Fruit fly (Drosophila melanogaster) whole organism, embryonic: ENCODE measurements around the gene mop.

Experiments used
- BtbVII ChIP-seq: fragments of 200-800 bp; sonication (Bioruptor generic); optimal IDR thresholded peaks from 3 replicates; lab custom pipeline; 2017; ENCODE audit warnings: missing biosample characterization, mild to moderate bottlenecking, missing genetic modification characterization
- CG11695 ChIP-seq: fragments of 200-800 bp; sonication (Bioruptor generic); IDR thresholded peaks from 3 replicates; pipeline ENCODE4 v1.3.6; 2022; ENCODE audit warnings: missing biosample characterization, missing genetic modification characterization
- CG13287 ChIP-seq: fragments of 200-800 bp; sonication (Bioruptor generic); IDR thresholded peaks from 2 replicates; pipeline ENCODE4 v1.3.6; 2022; ENCODE audit warnings: missing biosample characterization, missing genetic modification characterization; ENCODE audit not compliant: partially characterized antibody
- CG13624 ChIP-seq: fragments of 200-800 bp; sonication (Bioruptor generic); optimal IDR thresholded peaks from 2 replicates; lab custom pipeline; 2016; ENCODE audit warnings: missing biosample characterization, missing genetic modification characterization
- CG15514 ChIP-seq: fragments of 200-800 bp; sonication (Bioruptor generic); optimal IDR thresholded peaks from 3 replicates; lab custom pipeline; 2017; ENCODE audit warnings: missing biosample characterization, missing genetic modification characterization, mild to moderate bottlenecking, moderate library complexity, missing genetic modification reagents
- CG17359 ChIP-seq: fragments of 200-800 bp; sonication (Bioruptor generic); optimal IDR thresholded peaks from 3 replicates; lab custom pipeline; 2018; ENCODE audit warnings: missing biosample characterization, mild to moderate bottlenecking, missing genetic modification characterization, moderate library complexity
- CG17385 ChIP-seq: fragments of 200-800 bp; sonication (Bioruptor generic); optimal IDR thresholded peaks from 3 replicates; lab custom pipeline; 2018; ENCODE audit warnings: missing biosample characterization, mild to moderate bottlenecking, missing genetic modification characterization
- CG1832 ChIP-seq: fragments of 200-800 bp; sonication (Bioruptor generic); optimal IDR thresholded peaks from 2 replicates; lab custom pipeline; 2017; ENCODE audit warnings: missing biosample characterization, mild to moderate bottlenecking, missing genetic modification characterization, inconsistent platforms
- CG18619 ChIP-seq: fragments of 200-800 bp; sonication (Bioruptor generic); optimal IDR thresholded peaks from 3 replicates; lab custom pipeline; 2017; ENCODE audit warnings: missing biosample characterization, mild to moderate bottlenecking, missing genetic modification characterization
- CG3163 ChIP-seq: fragments of 200-800 bp; sonication (Bioruptor generic); optimal IDR thresholded peaks from 3 replicates; lab custom pipeline; 2016; ENCODE audit warnings: missing biosample characterization, missing genetic modification characterization
- CG33213 ChIP-seq: fragments of 200-800 bp; sonication (Bioruptor generic); optimal IDR thresholded peaks from 3 replicates; lab custom pipeline; 2016; ENCODE audit warnings: missing biosample characterization, missing genetic modification characterization
- CG5180 ChIP-seq: fragments of 200-800 bp; sonication (Bioruptor generic); optimal IDR thresholded peaks from 3 replicates; lab custom pipeline; 2017; ENCODE audit warnings: missing biosample characterization, missing genetic modification characterization, mild to moderate bottlenecking, moderate library complexity, missing genetic modification reagents
- CG6765 ChIP-seq: fragments of 200-800 bp; sonication (Bioruptor generic); optimal IDR thresholded peaks from 3 replicates; lab custom pipeline; 2017; ENCODE audit warnings: missing biosample characterization, mild to moderate bottlenecking, missing genetic modification characterization
- CG6791 ChIP-seq: fragments of 200-800 bp; sonication (Bioruptor generic); IDR thresholded peaks from 3 replicates; pipeline ENCODE4 v1.3.6; 2022; ENCODE audit warnings: missing biosample characterization, missing genetic modification characterization; ENCODE audit not compliant: partially characterized antibody
- D ChIP-seq, 2 experiments: fragments of 200-800 bp in 1 of 2; fragments of >200 bp in 1 of 2; sonication (Bioruptor generic) in 1 of 2; optimal IDR thresholded peaks; 2 replicates in 1 of 2; 3 replicates in 1 of 2; lab custom pipeline; 2017; ENCODE audit warnings: mild to moderate bottlenecking in 1 of 2, missing biosample characterization in 1 of 2, missing genetic modification characterization in 1 of 2, missing genetic modification reagents in 1 of 2
- Doc3 ChIP-seq: fragments of 200-800 bp; sonication (Bioruptor generic); IDR thresholded peaks from 3 replicates; pipeline ENCODE4 v1.3.6; 2022; ENCODE audit warnings: missing biosample characterization, missing genetic modification characterization; ENCODE audit not compliant: partially characterized antibody
- Fer1 ChIP-seq: fragments of 200-800 bp; sonication (Bioruptor generic); optimal IDR thresholded peaks from 2 replicates; lab custom pipeline; 2017; ENCODE audit warnings: missing biosample characterization, mild to moderate bottlenecking, missing genetic modification characterization
- GATAe ChIP-seq: fragments of 200-800 bp; sonication (Bioruptor generic); conservative IDR thresholded peaks from 2 replicates; pipeline ENCODE4 v1.3.6; 2022; ENCODE audit warnings: missing biosample characterization, missing genetic modification characterization
- HLH4C ChIP-seq: fragments of 200-800 bp; sonication (Bioruptor generic); IDR thresholded peaks from 3 replicates; pipeline ENCODE4 v1.3.6; 2022; ENCODE audit warnings: missing biosample characterization, missing genetic modification characterization; ENCODE audit not compliant: partially characterized antibody
- HLHmδ ChIP-seq: fragments of 200-800 bp; sonication (Bioruptor generic); optimal IDR thresholded peaks from 2 replicates; lab custom pipeline; 2018; ENCODE audit warnings: missing biosample characterization, mild to moderate bottlenecking, missing genetic modification characterization, moderate library complexity
- Hand ChIP-seq: fragments of 200-800 bp; sonication (Bioruptor generic); optimal IDR thresholded peaks from 2 replicates; lab custom pipeline; 2017; ENCODE audit warnings: mild to moderate bottlenecking, missing biosample characterization, missing genetic modification reagents, missing genetic modification characterization
- Hr39 ChIP-seq: fragments of >200 bp; optimal IDR thresholded peaks from 2 replicates; lab custom pipeline; 2017
- Hr78 ChIP-seq, 2 experiments: fragments of 200-800 bp in 1 of 2; fragments of >200 bp in 1 of 2; sonication (Bioruptor generic) in 1 of 2; optimal IDR thresholded peaks; 2 replicates each; lab custom pipeline; 2017 to 2019; ENCODE audit warnings: missing biosample characterization in 2 of 2, missing genetic modification characterization in 2 of 2, mild to moderate bottlenecking in 1 of 2, moderate library complexity in 1 of 2
- Kr ChIP-seq: fragments of 200-800 bp; sonication (Bioruptor generic); optimal IDR thresholded peaks from 2 replicates; lab custom pipeline; 2017; ENCODE audit warnings: missing biosample characterization, mild to moderate bottlenecking, missing genetic modification characterization
- Med ChIP-seq: fragments of 200-800 bp; sonication (Bioruptor generic); peaks from one replicate; lab custom pipeline; 2016; ENCODE audit warnings: missing biosample characterization, missing genetic modification characterization, mild to moderate bottlenecking, inconsistent platforms, moderate library complexity
- Myb ChIP-seq: fragments of 200-800 bp; sonication (Bioruptor generic); optimal IDR thresholded peaks from 2 replicates; lab custom pipeline; 2016; ENCODE audit warnings: missing biosample characterization, missing genetic modification characterization
- NfI ChIP-seq: fragments of 200-800 bp; sonication (Bioruptor generic); optimal IDR thresholded peaks from 3 replicates; lab custom pipeline; 2018; ENCODE audit warnings: missing biosample characterization, mild to moderate bottlenecking, missing genetic modification characterization, moderate library complexity
- ac ChIP-seq: fragments of 200-800 bp; sonication (Bioruptor generic); optimal IDR thresholded peaks from 3 replicates; lab custom pipeline; 2017; ENCODE audit warnings: missing biosample characterization, mild to moderate bottlenecking, missing genetic modification characterization
- cg ChIP-seq: fragments of 200-800 bp; sonication (Bioruptor generic); optimal IDR thresholded peaks from 3 replicates; lab custom pipeline; 2019; ENCODE audit warnings: missing biosample characterization, mild to moderate bottlenecking, missing genetic modification characterization, moderate library complexity
- chif ChIP-seq, 2 experiments: fragments of 200-800 bp; sonication (Bioruptor generic); optimal IDR thresholded peaks; 3 replicates each; lab custom pipeline; 2016; ENCODE audit warnings: missing biosample characterization in 2 of 2, missing genetic modification characterization in 2 of 2
- chn ChIP-seq: fragments of 200-800 bp; sonication (Bioruptor generic); optimal IDR thresholded peaks from 2 replicates; lab custom pipeline; 2016; ENCODE audit warnings: missing biosample characterization, missing genetic modification characterization
- ci ChIP-seq: fragments of 200-800 bp; sonication (Bioruptor generic); IDR thresholded peaks from 3 replicates; pipeline ENCODE4 v1.3.6; 2022; ENCODE audit warnings: missing biosample characterization, missing genetic modification characterization
- crp ChIP-seq, 2 experiments: fragments of 200-800 bp; sonication (Bioruptor generic); optimal IDR thresholded peaks; 2 replicates in 1 of 2; 3 replicates in 1 of 2; lab custom pipeline; 2017; ENCODE audit warnings: missing biosample characterization in 2 of 2, missing genetic modification characterization in 2 of 2, mild to moderate bottlenecking in 1 of 2, moderate library complexity in 1 of 2
- fru ChIP-seq: fragments of >200 bp; optimal IDR thresholded peaks from 2 replicates; lab custom pipeline; 2017
- gcm2 ChIP-seq: fragments of 200-800 bp; sonication (Bioruptor generic); optimal IDR thresholded peaks from 2 replicates; lab custom pipeline; 2016; ENCODE audit warnings: missing biosample characterization, missing genetic modification characterization
- insv ChIP-seq, 2 experiments: fragments of 200-800 bp; sonication (Bioruptor generic); optimal IDR thresholded peaks; 3 replicates each; lab custom pipeline; 2016 to 2018; ENCODE audit warnings: missing biosample characterization in 2 of 2, missing genetic modification characterization in 2 of 2
- lbe ChIP-seq: fragments of 200-800 bp; sonication (Bioruptor generic); optimal IDR thresholded peaks from 2 replicates; lab custom pipeline; 2016; ENCODE audit warnings: missing biosample characterization, mild to moderate bottlenecking, missing genetic modification characterization
- nerfin-1 ChIP-seq: fragments of 200-800 bp; sonication (Bioruptor generic); optimal IDR thresholded peaks from 3 replicates; lab custom pipeline; 2019; ENCODE audit warnings: missing biosample characterization, mild to moderate bottlenecking, missing genetic modification characterization, moderate library complexity
- scrt ChIP-seq: fragments of 200-800 bp; sonication (Bioruptor generic); optimal IDR thresholded peaks from 2 replicates; lab custom pipeline; 2018; ENCODE audit warnings: missing biosample characterization, mild to moderate bottlenecking, missing genetic modification characterization, moderate library complexity
- sqz ChIP-seq: fragments of 200-800 bp; sonication (Bioruptor generic); optimal IDR thresholded peaks from 3 replicates; lab custom pipeline; 2018; ENCODE audit warnings: missing biosample characterization, mild to moderate bottlenecking, missing genetic modification characterization
- tup ChIP-seq: fragments of 200-800 bp; sonication (Bioruptor generic); optimal IDR thresholded peaks from 2 replicates; lab custom pipeline; 2016; ENCODE audit warnings: missing biosample characterization, mild to moderate bottlenecking, missing genetic modification characterization, moderate library complexity
- twi ChIP-seq: fragments of 200-800 bp; optimal IDR thresholded peaks from 2 replicates; lab custom pipeline; 2019; ENCODE audit warnings: missing biosample characterization, mild to moderate bottlenecking, missing genetic modification characterization, moderate library complexity
- unc-4 ChIP-seq: fragments of 200-800 bp; sonication (Bioruptor generic); IDR thresholded peaks from 2 replicates; pipeline ENCODE4 v1.3.6; 2022; ENCODE audit warnings: missing biosample characterization, missing genetic modification characterization; ENCODE audit not compliant: partially characterized antibody
- unpg ChIP-seq: fragments of 200-800 bp; sonication (Bioruptor generic); optimal IDR thresholded peaks from 3 replicates; lab custom pipeline; 2018; ENCODE audit warnings: missing biosample characterization, mild to moderate bottlenecking, missing genetic modification characterization, moderate library complexity
- z ChIP-seq: fragments of 200-800 bp; sonication (Bioruptor generic); IDR thresholded peaks from 3 replicates; pipeline ENCODE4 v1.3.6; 2022; ENCODE audit warnings: missing biosample characterization, missing genetic modification characterization

The mop gene

DNA sequence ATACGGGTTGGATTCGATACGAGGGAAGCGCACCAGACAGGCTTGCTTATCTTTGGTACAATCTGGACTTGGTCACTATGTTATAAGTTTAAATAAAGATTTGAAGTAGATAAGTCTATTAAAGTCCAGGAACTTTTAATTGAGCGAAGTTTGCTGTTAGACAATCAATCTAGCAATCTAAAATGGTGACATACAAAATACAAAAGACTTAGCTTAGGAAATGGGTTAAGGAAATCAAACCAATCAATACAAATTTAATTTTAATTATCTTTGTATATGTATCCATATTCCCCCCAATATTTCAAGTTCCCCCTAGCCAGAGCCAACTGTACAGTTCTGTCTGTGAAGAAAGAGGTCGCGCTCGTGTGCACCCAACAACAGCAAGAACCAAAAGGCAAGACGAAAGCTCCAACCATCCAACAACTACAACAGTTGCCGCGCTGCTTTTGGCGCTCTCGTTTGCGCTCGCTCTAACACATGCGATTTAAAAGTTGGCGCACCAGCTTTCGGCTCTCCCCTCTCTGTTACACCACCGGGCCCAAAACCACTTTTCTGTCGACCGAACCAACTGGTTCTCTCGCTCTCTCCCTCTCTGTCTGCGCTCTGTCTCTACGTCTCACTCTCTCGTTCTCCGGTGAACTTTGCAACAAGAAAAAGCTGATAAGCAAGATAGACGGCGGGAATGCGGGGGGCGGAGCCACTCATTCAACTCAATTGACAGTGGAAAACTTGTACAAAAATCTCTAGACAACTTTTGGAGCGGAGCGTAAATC is 19.8 kb downstream of the mop start (continued):
- TF ChIP-seq unpg (peak; percentile 80), CG15514 (GFP tag; lab: Kevin White, UChicago) (peak; percentile 65), chif (GFP tag; optimal IDR thresholded peaks at IDR 0.05; lab: Kevin White, UChicago) (peak; percentile 36 to 75), gcm2 (peak; percentile 23), CG33213 (GFP tag; lab: Kevin White, UChicago) (peak; percentile 39), Hr39 (no peak), GATAe (no peak), crp (GFP tag; optimal IDR thresholded peaks at IDR 0.05; lab: Kevin White, UChicago) (peak in 1 of 2 experiments; percentile 29), CG6765 (GFP tag; lab: Kevin White, UChicago) (peak; percentile 87), CG13624 (peak; percentile 65), Myb (peak; percentile 42)

DNA sequence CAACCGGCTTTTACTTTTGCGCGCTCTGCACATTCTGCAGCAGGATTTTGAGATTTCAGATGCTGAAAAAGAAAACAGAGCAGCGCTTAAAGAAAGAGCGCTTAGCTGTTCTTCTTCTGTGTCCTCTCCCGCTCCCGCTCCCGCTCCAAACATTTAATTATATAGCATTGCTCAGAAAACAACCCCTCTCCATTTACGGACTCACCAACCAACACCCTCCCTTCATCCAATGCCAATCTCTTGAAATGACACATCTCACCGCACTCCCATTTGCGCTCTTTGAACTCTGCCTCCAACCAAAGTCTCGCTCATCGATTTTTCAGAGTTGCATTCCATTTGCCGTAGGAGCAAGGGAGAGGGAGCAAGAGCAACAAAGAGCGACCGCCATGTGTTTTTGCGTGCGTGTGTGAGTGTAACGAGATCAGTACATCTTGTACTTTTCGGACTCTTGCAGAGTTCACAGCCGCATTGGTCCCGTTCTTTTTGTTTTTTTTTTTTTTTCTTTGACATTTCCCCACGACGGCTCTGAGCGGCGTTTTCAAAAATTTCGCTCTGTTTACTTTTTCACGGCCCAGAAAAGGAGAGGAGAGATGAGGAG is 20.8 kb downstream of the mop start:
- TF ChIP-seq ci (GFP tag; lab: Robert Waterston, UW): peak; percentile 55; the same call in 1 of the 3 replicates
- peak; percentile 40 for TF ChIP-seq nerfin-1 (tag; lab: Kevin White, UChicago)
- peak; percentile 35 for TF ChIP-seq chn (GFP tag; lab: Kevin White, UChicago)
- TF ChIP-seq CG17359: peak; percentile 61
- TF ChIP-seq CG6791 (GFP tag; lab: Robert Waterston, UW): peak; percentile 44; the same call in 1 of the 3 replicates
- TF ChIP-seq lbe (GFP tag; lab: Kevin White, UChicago): peak; percentile 85
- peak; percentile 72 for TF ChIP-seq twi (tag; lab: Kevin White, UChicago)
- peak; percentile 25 for TF ChIP-seq Fer1
- TF ChIP-seq BtbVII: no peak
- TF ChIP-seq HLH4C (GFP tag; lab: Robert Waterston, UW): peak; percentile 46; the same call in 1 of the 3 replicates
- TF ChIP-seq CG17385 (GFP tag; lab: Kevin White, UChicago): peak; percentile 49
- TF ChIP-seq Hr78 (GFP tag; optimal IDR thresholded peaks at IDR 0.05; lab: Kevin White, UChicago): peak in 1 of 2 experiments; percentile 83
- peak; percentile 17 for TF ChIP-seq Kr (GFP tag; lab: Kevin White, UChicago)
- TF ChIP-seq NfI: no peak
- peak; percentile 61 for TF ChIP-seq scrt
- TF ChIP-seq CG11695 (GFP tag; lab: Robert Waterston, UW): peak; percentile 15; the same call in 1 of the 3 replicates
- peak; percentile 97 for TF ChIP-seq CG3163 (GFP tag; lab: Kevin White, UChicago)
- peak; percentile 69 for TF ChIP-seq D (optimal IDR thresholded peaks at IDR 0.05; lab: Kevin White, UChicago)
- TF ChIP-seq D (GFP tag; optimal IDR thresholded peaks at IDR 0.05; lab: Kevin White, UChicago): no peak
- TF ChIP-seq insv (GFP tag; optimal IDR thresholded peaks at IDR 0.05; lab: Kevin White, UChicago): peak in 1 of 2 experiments; percentile 87
- TF ChIP-seq ac: no peak
- TF ChIP-seq sqz (GFP tag; lab: Kevin White, UChicago): peak; percentile 74
- TF ChIP-seq CG5180 (GFP tag; lab: Kevin White, UChicago): peak; percentile 28
- TF ChIP-seq tup (GFP tag; lab: Kevin White, UChicago): no peak
- 0 out of 3 replicates have a peak, but pooled peaks have one; percentile 46 for TF ChIP-seq Doc3 (GFP tag; lab: Robert Waterston, UW)
- peak; percentile 46 for TF ChIP-seq CG13287 (GFP tag; lab: Robert Waterston, UW)
- TF ChIP-seq Med (GFP tag; lab: Kevin White, UChicago): no peak
- TF ChIP-seq cg: peak; percentile 76
- peak; percentile 11 for TF ChIP-seq HLHmδ
- TF ChIP-seq CG1832: peak; percentile 78
- no peak for TF ChIP-seq CG18619
- 0 out of 2 replicates have a peak, but pooled peaks have one; percentile 49 for TF ChIP-seq unc-4 (GFP tag; lab: Robert Waterston, UW)
- peak; percentile 14 for TF ChIP-seq Hand (GFP tag; lab: Kevin White, UChicago)
- peak; percentile 71; the same call in 2 of the 3 replicates for TF ChIP-seq z (GFP tag; lab: Robert Waterston, UW)
- no peak for TF ChIP-seq fru (lab: Kevin White, UChicago)
